Worm (Caenorhabditis elegans) whole organism, dauer: ENCODE results near the gene ttr-47.
"Not testable (repeated sequence)": the region's sequence is repeated elsewhere in the genome, so short reads cannot be mapped to it uniquely, and the experiment has no call there.

Source experiments
- unc-62 ChIP-seq: sonication (generic microtip); optimal IDR thresholded peaks from 2 replicates; lab custom pipeline; 2017; ENCODE audit warnings: missing biosample characterization, missing genetic modification reagents, missing genetic modification characterization

The ttr-47 gene

DNA sequence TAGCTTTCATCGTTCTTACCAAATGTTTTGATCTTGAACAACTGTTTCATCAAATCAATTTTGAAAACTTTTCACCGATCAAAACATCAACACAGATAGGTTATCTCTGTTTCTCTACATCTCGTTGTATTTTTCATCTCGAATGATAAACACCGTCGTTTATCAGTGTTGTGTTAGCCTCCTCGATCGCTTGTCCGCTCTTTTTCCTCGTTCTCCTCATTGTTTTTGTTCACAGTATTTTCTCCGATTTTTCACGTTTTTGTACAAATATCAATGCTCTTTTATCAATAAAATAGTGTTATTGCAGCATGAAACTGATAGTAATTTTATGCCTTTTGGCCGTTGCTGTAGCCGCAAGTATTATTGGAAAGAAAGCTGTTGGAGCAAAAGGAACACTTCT is at the start of gene ttr-47:
Gene ttr-47, plus strand, starts transcription at position 308 of the 400 bp plus-strand sequence.
- TF ChIP-seq unc-62 (GFP tag; lab: Kevin White, UChicago): no peak

ce11 chrV:8897942-8898419 is 24.9 kb upstream of the ttr-47 start, which contains the start of the genes his-17 and his-18:
TSS of gene his-17 (minus strand) at chrV:8897992.
TSS of gene his-18 (plus strand) at chrV:8898228.
- not testable (repeated sequence) for TF ChIP-seq unc-62 (GFP tag; lab: Kevin White, UChicago)

ce11 chrV:8898756-8899155 is 24.1 kb upstream of the ttr-47 start, which contains the start of gene frpr-13:
TSS of gene frpr-13 (plus strand) at chrV:8899056.
- TF ChIP-seq unc-62 (GFP tag; lab: Kevin White, UChicago): no peak

- TF ChIP-seq unc-62 (GFP tag; lab: Kevin White, UChicago): no peak
These were observed 20.2 kb upstream of the ttr-47 start, which contains the start of gene frpr-12 for ce11 chrV:8902697-8903096. TSS of gene frpr-12 (plus strand) at chrV:8902997.

DNA sequence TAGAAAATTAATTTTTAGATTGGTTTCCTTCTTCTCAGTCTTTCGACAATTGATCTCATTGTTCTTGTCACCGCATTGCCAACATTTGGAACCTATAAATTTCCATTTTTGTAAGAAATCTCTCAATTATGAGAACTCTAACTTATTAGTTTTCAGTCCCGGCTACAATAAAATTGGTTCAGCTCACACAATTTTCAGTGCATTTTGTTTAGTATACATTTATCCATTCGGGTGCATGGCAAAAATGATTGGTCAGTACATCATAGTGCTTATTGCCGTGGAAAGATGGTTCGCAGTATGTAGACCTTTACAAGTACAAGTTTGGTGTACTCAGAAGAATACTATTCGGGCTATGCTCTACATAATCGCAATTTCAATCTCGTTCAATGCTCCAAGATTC is 19.0 kb upstream of the ttr-47 start:
- no peak for TF ChIP-seq unc-62 (GFP tag; lab: Kevin White, UChicago)

DNA sequence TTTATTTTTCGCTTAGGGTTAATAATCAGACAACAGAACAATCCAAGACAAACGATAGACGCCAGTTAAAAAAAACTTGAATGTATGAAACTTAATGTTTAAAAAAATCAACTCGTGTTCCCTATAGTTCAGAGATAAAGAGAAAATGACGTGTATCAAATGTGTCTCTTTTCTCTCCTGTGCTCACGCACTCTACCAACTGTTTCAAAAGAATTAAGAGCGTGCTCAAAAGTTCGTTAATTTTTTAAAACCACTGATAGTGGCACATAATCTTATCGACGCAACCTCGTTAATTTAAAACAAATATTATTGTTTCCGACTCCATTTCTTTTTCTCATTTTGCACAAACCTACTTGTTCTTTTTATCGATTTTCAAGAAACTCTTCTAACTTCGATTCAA is 17.2 kb upstream of the ttr-47 start:
- TF ChIP-seq unc-62 (GFP tag; lab: Kevin White, UChicago): no peak

DNA sequence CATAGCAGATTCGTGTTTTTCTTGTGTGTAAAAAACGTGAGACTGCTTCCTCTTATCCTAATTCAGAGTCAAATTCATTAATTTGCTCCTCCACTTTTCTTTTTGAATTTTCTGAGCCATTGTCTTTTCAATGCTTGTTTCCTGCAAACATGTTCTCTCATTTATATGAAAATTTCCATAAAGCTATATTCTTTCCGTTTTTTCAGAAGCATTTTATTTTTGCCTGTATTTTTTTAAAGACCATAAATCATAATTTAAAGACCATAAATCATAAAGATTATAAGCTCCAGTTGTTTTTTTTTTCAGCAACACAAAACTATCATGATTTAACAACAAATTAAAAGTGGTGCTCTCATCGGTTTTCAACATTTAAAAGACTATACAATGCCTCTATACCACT is 16.0 kb upstream of the ttr-47 start, which contains the start of gene frpr-11:
Gene frpr-11, plus strand, starts transcription at position 301 of the 400 bp plus-strand sequence.
- no peak for TF ChIP-seq unc-62 (GFP tag; lab: Kevin White, UChicago)

ce11 chrV:8913940-8914339 is 8.9 kb upstream of the ttr-47 start, which contains the start of gene mod-1:
TSS of gene mod-1 (minus strand) at chrV:8914040.
- no peak for TF ChIP-seq unc-62 (GFP tag; lab: Kevin White, UChicago)

DNA sequence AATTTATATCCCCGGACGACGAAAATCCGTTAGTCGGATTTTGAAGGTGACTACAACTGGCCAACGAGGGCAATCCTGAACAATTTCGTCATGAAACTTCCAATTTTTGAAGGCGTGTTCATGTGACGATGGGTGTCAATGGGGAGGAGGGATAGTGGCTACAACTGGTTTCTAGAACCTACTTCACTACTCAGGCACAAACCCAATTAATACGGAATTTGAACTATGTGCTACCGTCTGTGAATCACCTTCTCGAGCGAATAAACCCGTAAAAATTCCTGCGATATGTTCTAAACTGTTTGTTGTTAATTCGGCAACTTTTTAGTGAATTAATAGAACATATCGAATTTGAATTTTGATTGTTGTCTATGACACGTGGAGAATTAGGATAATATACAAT is 4.8 kb downstream of the ttr-47 start:
- no peak for TF ChIP-seq unc-62 (GFP tag; lab: Kevin White, UChicago)

DNA sequence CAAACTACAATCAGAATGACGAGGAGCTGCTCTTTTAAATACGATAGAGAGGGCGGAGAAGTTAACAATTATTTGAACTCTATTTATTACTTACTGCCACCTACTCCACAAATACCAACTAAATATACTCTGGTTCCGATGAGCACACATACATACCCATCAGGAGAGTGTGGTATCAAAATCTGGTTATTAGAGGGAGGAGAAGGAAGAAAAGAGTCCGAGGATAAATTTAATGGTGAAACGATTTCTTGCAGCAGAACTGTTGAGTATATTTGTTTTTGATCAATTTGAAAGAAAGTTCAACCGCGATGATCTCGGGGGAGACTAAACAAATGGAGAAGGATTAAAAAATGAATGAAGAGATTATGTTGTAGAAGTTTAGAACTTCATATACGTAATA is 6.1 kb downstream of the ttr-47 start, which contains the start of gene H14N18.4:
Gene H14N18.4, minus strand, starts transcription at position 12 of the 400 bp plus-strand sequence.
- no peak for TF ChIP-seq unc-62 (GFP tag; lab: Kevin White, UChicago)

DNA sequence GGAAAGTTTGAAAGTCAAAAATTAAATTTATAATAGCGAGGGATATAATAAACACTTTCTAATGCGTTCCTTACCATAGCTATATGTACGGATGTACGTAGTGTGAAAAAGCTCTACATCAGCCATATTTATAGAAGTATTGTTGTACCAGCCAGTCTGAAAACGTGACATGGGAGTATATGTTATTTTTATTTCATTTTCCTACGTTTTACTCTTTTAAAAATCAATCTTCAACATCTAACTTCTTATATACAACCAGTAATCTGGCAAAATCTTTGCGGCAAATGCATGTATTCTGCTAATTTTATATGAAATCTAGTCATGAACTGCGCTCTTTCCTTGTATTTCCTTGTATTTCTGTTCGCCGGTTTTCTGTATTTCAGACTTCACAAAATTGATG is 9.4 kb downstream of the ttr-47 start, which contains the start of gene H14N18.2:
Gene H14N18.2, plus strand, starts transcription at position 301 of the 400 bp plus-strand sequence.
- no peak for TF ChIP-seq unc-62 (GFP tag; lab: Kevin White, UChicago)

DNA sequence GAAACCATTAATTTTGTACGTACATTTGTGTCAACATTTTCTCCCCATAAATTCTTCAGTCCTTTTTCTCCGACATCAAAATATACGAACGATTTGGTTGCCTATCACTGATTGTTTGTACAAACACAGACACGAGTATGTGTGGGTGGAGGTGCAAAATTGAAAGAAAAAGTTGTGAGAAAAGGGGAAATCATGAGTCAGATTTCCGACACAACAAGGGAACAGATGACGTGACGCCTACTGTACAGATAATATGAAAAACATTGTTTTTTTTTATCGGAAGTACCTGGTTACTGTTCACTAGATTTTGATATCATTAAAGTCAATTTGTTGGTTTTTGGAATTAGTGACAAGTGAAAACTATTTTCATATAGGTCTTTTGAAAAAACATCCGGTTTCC is 11.4 kb downstream of the ttr-47 start:
- no peak for TF ChIP-seq unc-62 (GFP tag; lab: Kevin White, UChicago)

ce11 chrV:8935104-8935503 is 12.2 kb downstream of the ttr-47 start:
- TF ChIP-seq unc-62 (GFP tag; lab: Kevin White, UChicago): no peak

- no peak for TF ChIP-seq unc-62 (GFP tag; lab: Kevin White, UChicago)
These were observed 13.3 kb downstream of the ttr-47 start, which contains the start of gene unc-23 for ce11 chrV:8936184-8936589. TSS of gene unc-23 (plus strand) at chrV:8936359.

DNA sequence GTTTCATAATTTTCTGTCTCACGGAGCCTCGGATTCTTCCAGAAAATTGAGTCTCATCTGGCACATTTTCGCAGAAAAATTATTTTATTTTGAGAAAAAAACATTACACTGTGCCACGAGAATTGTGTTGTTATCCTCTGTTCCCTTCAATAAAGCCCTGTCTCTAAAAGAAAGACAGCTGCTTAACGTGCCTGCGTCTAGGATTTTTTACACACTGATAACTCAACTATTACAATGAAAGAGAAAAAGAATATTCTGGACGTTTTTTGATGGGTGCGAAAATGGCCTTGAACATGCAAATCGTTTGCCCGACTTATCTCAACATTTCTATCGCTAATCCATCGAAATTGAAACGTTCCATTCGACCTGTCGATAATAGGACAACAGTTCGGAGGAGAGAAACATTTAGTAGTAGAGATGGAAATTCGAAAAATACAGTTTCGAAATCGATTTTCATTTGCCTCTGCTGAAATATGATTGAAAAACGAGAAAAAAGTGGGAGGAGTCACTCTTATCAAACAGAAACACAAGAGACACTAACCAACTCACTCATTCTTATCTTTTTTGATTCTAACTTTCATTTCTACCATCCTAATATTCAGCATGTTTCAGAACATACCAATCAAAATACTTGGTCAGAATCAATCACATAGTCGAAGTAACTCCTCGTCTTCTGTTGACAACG is 14.0 kb downstream of the ttr-47 start:
- TF ChIP-seq unc-62 (GFP tag; lab: Kevin White, UChicago): no peak

DNA sequence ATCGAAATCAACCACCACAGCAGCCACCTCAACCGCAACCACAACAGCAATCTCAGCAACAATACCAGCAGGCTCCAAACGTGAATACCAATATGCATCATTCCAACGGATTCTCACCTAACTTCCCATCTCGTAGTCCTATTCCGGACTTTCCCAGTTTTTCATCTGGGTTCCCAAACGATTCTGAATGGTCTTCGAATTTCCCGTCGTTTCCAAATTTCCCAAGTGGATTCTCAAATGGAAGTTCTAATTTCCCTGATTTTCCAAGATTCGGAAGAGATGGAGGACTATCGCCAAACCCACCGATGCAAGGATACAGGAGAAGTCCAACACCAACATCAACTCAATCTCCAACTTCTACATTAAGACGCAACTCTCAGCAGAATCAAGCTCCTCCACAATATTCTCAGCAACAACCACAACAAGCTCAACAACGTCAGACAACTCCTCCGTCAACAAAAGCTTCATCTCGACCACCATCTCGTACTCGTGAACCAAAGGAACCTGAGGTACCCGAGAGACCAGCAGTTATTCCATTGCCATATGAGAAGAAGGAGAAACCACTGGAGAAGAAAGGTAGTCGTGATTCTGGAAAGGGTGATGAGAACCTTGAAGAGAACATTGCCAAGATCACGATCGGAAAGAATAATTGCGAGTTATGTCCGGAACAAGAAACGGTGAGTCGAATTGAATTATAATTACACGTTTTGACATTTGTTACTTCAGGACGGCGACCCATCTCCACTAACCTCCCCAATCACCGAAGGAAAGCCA is 14.8 kb downstream of the ttr-47 start:
- no peak for TF ChIP-seq unc-62 (GFP tag; lab: Kevin White, UChicago)
